Worm (Caenorhabditis elegans) whole organism, L4 larva: ENCODE data around the gene T25G12.6.
A peak's percentile ranks its signal among the peaks of the same experiment; 100 is the strongest.

Source experiments
- F44E2.7 ChIP-seq: fragments of 200-800 bp; sonication (Bioruptor generic); IDR thresholded peaks from 2 replicates; pipeline ENCODE4 v2.1.2; 2022; ENCODE audit warnings: missing genetic modification characterization, missing compliant biosample characterization
- F49E8.2 ChIP-seq: sonication (generic microtip); optimal IDR thresholded peaks from 2 replicates; lab custom pipeline; 2016; ENCODE audit warnings: missing compliant biosample characterization, mild to moderate bottlenecking, missing genetic modification characterization, borderline replicate concordance
- T20F7.1 ChIP-seq: fragments of 200-800 bp; sonication (Bioruptor generic); optimal IDR thresholded peaks from 2 replicates; lab custom pipeline; 2018; ENCODE audit warnings: mild to moderate bottlenecking, missing genetic modification characterization, missing compliant biosample characterization
- T26A8.4 ChIP-seq: fragments of 200-800 bp; sonication (Bioruptor generic); IDR thresholded peaks from 2 replicates; pipeline ENCODE4 v1.3.6; 2022; ENCODE audit warnings: missing genetic modification characterization, missing compliant biosample characterization
- Y5F2A.4 ChIP-seq: fragments of 200-800 bp; sonication (Bioruptor generic); optimal IDR thresholded peaks from 2 replicates; lab custom pipeline; 2018; ENCODE audit warnings: mild to moderate bottlenecking, missing genetic modification characterization, missing compliant biosample characterization
- aha-1 ChIP-seq: fragments of 150-350 bp; peaks from one replicate; lab custom pipeline; 2014; ENCODE audit warnings: missing biosample characterization, missing genetic modification characterization
- ceh-20 ChIP-seq: fragments of 200-800 bp; sonication (Bioruptor generic); IDR thresholded peaks from 2 replicates; pipeline ENCODE4 v1.3.6; 2022; ENCODE audit warnings: missing genetic modification reagents, missing genetic modification characterization, missing compliant biosample characterization
- ceh-28 ChIP-seq: fragments of 150-350 bp; optimal IDR thresholded peaks from 2 replicates; lab custom pipeline; 2014; ENCODE audit warnings: missing biosample characterization, missing genetic modification reagents, missing genetic modification characterization
- ceh-62 ChIP-seq: sonication (generic microtip); optimal IDR thresholded peaks from 2 replicates; lab custom pipeline; 2017; ENCODE audit warnings: missing biosample characterization, missing genetic modification characterization
- daf-12 ChIP-seq: fragments of 150-350 bp; optimal IDR thresholded peaks from 2 replicates; lab custom pipeline; 2014; ENCODE audit warnings: missing biosample characterization, missing genetic modification reagents, missing genetic modification characterization
- dmd-9 ChIP-seq: fragments of 200-800 bp; sonication (Bioruptor generic); IDR thresholded peaks from 2 replicates; pipeline ENCODE4 v1.3.6; 2022; ENCODE audit warnings: missing genetic modification reagents, missing genetic modification characterization, missing compliant biosample characterization
- duxl-1 ChIP-seq: sonication (generic microtip); optimal IDR thresholded peaks from 2 replicates; lab custom pipeline; 2016; ENCODE audit warnings: mild to moderate bottlenecking, missing genetic modification characterization, moderate library complexity, missing compliant biosample characterization; ENCODE audit not compliant: poor library complexity
- dve-1 ChIP-seq: sonication (generic microtip); optimal IDR thresholded peaks from 2 replicates; lab custom pipeline; 2017; ENCODE audit warnings: antibody characterized with exemption, mild to moderate bottlenecking, missing genetic modification characterization, missing compliant biosample characterization; ENCODE audit not compliant: insufficient read depth
- egl-27 ChIP-seq: sonication (generic microtip); optimal IDR thresholded peaks from 3 replicates; lab custom pipeline; 2017; ENCODE audit warnings: missing biosample characterization, missing genetic modification reagents, missing genetic modification characterization
- fos-1 ChIP-seq: fragments of 150-350 bp; optimal IDR thresholded peaks from 2 replicates; lab custom pipeline; 2014; ENCODE audit warnings: missing biosample characterization, missing genetic modification characterization
- hlh-11 ChIP-seq: fragments of 200-800 bp; sonication (Bioruptor generic); optimal IDR thresholded peaks from 2 replicates; lab custom pipeline; 2018; ENCODE audit warnings: mild to moderate bottlenecking, missing genetic modification characterization, missing compliant biosample characterization
- hlh-30 ChIP-seq: sonication (generic microtip); optimal IDR thresholded peaks from 2 replicates; lab custom pipeline; 2017; ENCODE audit warnings: antibody characterized with exemption, mild to moderate bottlenecking, missing genetic modification characterization, missing compliant biosample characterization; ENCODE audit not compliant: insufficient read depth
- hmg-1.1 ChIP-seq: fragments of 200-800 bp; sonication (Bioruptor generic); IDR thresholded peaks from 2 replicates; pipeline ENCODE4 v1.3.6; 2022; ENCODE audit warnings: missing genetic modification reagents, missing genetic modification characterization, missing compliant biosample characterization
- lin-38 ChIP-seq: fragments of 200-800 bp; sonication (Bioruptor generic); IDR thresholded peaks from 2 replicates; pipeline ENCODE4 v1.3.6; 2022; ENCODE audit warnings: missing genetic modification reagents, missing genetic modification characterization, missing compliant biosample characterization
- lin-39 ChIP-seq: fragments of 150-350 bp; optimal IDR thresholded peaks from 2 replicates; lab custom pipeline; 2014; ENCODE audit warnings: missing biosample characterization, missing genetic modification reagents, missing genetic modification characterization
- madf-5 ChIP-seq, 2 experiments: fragments of 200-800 bp; sonication (Bioruptor generic); IDR thresholded peaks; 2 replicates each; pipeline ENCODE4 v1.3.6; 2022; ENCODE audit warnings: missing compliant biosample characterization in 2 of 2, missing genetic modification characterization in 2 of 2
- mdl-1 ChIP-seq, 2 experiments: fragments of 150-350 bp in 1 of 2; sonication (generic microtip) in 1 of 2; optimal IDR thresholded peaks; 2 replicates each; lab custom pipeline; 2014 to 2017; ENCODE audit warnings: missing biosample characterization in 2 of 2, missing genetic modification characterization in 2 of 2
- mes-2 ChIP-seq: sonication (generic microtip); optimal IDR thresholded peaks from 2 replicates; lab custom pipeline; 2016; ENCODE audit warnings: missing genotype, mild to moderate bottlenecking, missing genetic modification characterization, missing compliant biosample characterization; ENCODE audit not compliant: poor library complexity, severe bottlenecking
- nhr-237 ChIP-seq: sonication (generic microtip); optimal IDR thresholded peaks from 2 replicates; lab custom pipeline; 2017; ENCODE audit warnings: missing biosample characterization, missing genetic modification characterization
- nhr-25 ChIP-seq: sonication (generic microtip); optimal IDR thresholded peaks from 2 replicates; lab custom pipeline; 2017; ENCODE audit warnings: missing genetic modification characterization, mild to moderate bottlenecking, missing compliant biosample characterization, antibody characterized with exemption, moderate library complexity, borderline replicate concordance; ENCODE audit not compliant: insufficient read depth
- nhr-28 ChIP-seq: fragments of 150-350 bp; optimal IDR thresholded peaks from 2 replicates; lab custom pipeline; 2014; ENCODE audit warnings: missing biosample characterization, missing genetic modification characterization
- nhr-41 ChIP-seq: fragments of 200-800 bp; sonication (Bioruptor generic); IDR thresholded peaks from 2 replicates; pipeline ENCODE4 v1.3.6; 2022; ENCODE audit warnings: missing genetic modification reagents, missing genetic modification characterization, missing compliant biosample characterization
- nhr-77 ChIP-seq: fragments of 150-350 bp; optimal IDR thresholded peaks from 2 replicates; lab custom pipeline; 2014; ENCODE audit warnings: missing biosample characterization, missing genetic modification characterization
- rbr-2 ChIP-seq: sonication (generic microtip); optimal IDR thresholded peaks from 2 replicates; lab custom pipeline; 2016; ENCODE audit warnings: missing genotype, missing genetic modification characterization, missing compliant biosample characterization
- set-16 ChIP-seq: fragments of 200-800 bp; sonication (Bioruptor generic); IDR thresholded peaks from 2 replicates; pipeline ENCODE4 v1.3.6; 2022; ENCODE audit warnings: missing genetic modification reagents, missing genetic modification characterization, missing compliant biosample characterization
- spr-1 ChIP-seq: sonication (generic microtip); optimal IDR thresholded peaks from 2 replicates; lab custom pipeline; 2016; ENCODE audit warnings: mild to moderate bottlenecking, missing genetic modification characterization, missing compliant biosample characterization
- tra-1 ChIP-seq: fragments of 200-800 bp; sonication (Bioruptor generic); IDR thresholded peaks from 2 replicates; pipeline ENCODE4 v1.3.6; 2022; ENCODE audit warnings: missing genetic modification reagents, missing genetic modification characterization, missing compliant biosample characterization
- unc-62 ChIP-seq, 3 experiments: fragments of 150-350 bp in 1 of 3; sonication (generic microtip); optimal IDR thresholded peaks in 2 of 3; peaks in 1 of 3; 1 replicate in 1 of 3; 2 replicates in 2 of 3; lab custom pipeline; 2014 to 2017; ENCODE audit warnings: missing biosample characterization in 3 of 3, missing genetic modification characterization in 3 of 3, missing genetic modification reagents in 3 of 3, missing genotype in 1 of 3
- vab-7 ChIP-seq: fragments of 200-800 bp; sonication (Bioruptor generic); IDR thresholded peaks from 2 replicates; pipeline ENCODE4 v1.3.6; 2022; ENCODE audit warnings: missing genetic modification reagents, missing genetic modification characterization, missing compliant biosample characterization
- zfp-2 ChIP-seq: sonication (generic microtip); optimal IDR thresholded peaks from 2 replicates; lab custom pipeline; 2016; ENCODE audit warnings: mild to moderate bottlenecking, missing genetic modification characterization, missing compliant biosample characterization
- ztf-11 ChIP-seq: fragments of 150-350 bp; optimal IDR thresholded peaks from 2 replicates; lab custom pipeline; 2014; ENCODE audit warnings: missing biosample characterization, missing genetic modification characterization
- ztf-7 ChIP-seq: fragments of 150-350 bp; optimal IDR thresholded peaks from 2 replicates; lab custom pipeline; 2014; ENCODE audit warnings: missing biosample characterization, missing genetic modification characterization

T25G12.6 gene

ce11 chrX:17235749-17236561, 5.9 kb upstream of the T25G12.6 start, which contains the start of gene dhs-30 (continued):
- TF ChIP-seq T20F7.1 (GFP tag; lab: Kevin White, UChicago): no peak
- no peak for TF ChIP-seq ceh-28
- TF ChIP-seq unc-62 (GFP tag; optimal IDR thresholded peaks at IDR 0.05 in 1 of 2; lab: Kevin White, UChicago): peak in 1 of 2 experiments; percentile 87
- no peak for TF ChIP-seq unc-62 (tag; optimal IDR thresholded peaks at IDR 0.05; lab: Kevin White, UChicago)
- no peak for TF ChIP-seq madf-5 (GFP tag; IDR thresholded peaks at IDR 0.05; lab: Robert Waterston, UW)
- no peak for TF ChIP-seq lin-38 (GFP tag; lab: Robert Waterston, UW)
- TF ChIP-seq hlh-30 (tag; lab: Kevin White, UChicago): peak; percentile 43
- no peak for TF ChIP-seq rbr-2 (tag; lab: Kevin White, UChicago)
- TF ChIP-seq nhr-28 (tag; lab: Kevin White, UChicago): peak; percentile 52
- TF ChIP-seq mdl-1 (tag; optimal IDR thresholded peaks at IDR 0.05; lab: Kevin White, UChicago): peak in 1 of 2 experiments; percentile 57
- TF ChIP-seq F49E8.2 (tag; lab: Kevin White, UChicago): no peak

ce11 chrX:17234988-17235387, 5.0 kb upstream of the T25G12.6 start:
- TF ChIP-seq aha-1 (tag; lab: Kevin White, UChicago) (peak; percentile 99), dmd-9 (GFP tag; lab: Robert Waterston, UW) (no peak), vab-7 (GFP tag; lab: Robert Waterston, UW) (no peak), nhr-237 (tag; lab: Kevin White, UChicago) (no peak), nhr-41 (GFP tag; lab: Robert Waterston, UW) (no peak)

- peak; percentile 27; the same call in 1 of the 2 replicates for TF ChIP-seq lin-38 (GFP tag; lab: Robert Waterston, UW)
These were observed 3.2 kb upstream of the T25G12.6 start for ce11 chrX:17233248-17233647.

- TF ChIP-seq aha-1 (tag; lab: Kevin White, UChicago) (no peak), rbr-2 (tag; lab: Kevin White, UChicago) (no peak), fos-1 (tag; lab: Kevin White, UChicago) (no peak), T26A8.4 (no peak), ztf-11 (tag; lab: Kevin White, UChicago) (no peak), hlh-11 (no peak), spr-1 (tag; lab: Kevin White, UChicago) (no peak), zfp-2 (tag; lab: Kevin White, UChicago) (no peak), daf-12 (tag; lab: Kevin White, UChicago) (no peak), egl-27 (no peak), tra-1 (GFP tag; lab: Robert Waterston, UW) (no peak), set-16 (no peak), lin-39 (tag; lab: Kevin White, UChicago) (no peak), nhr-77 (tag; lab: Kevin White, UChicago) (no peak), nhr-25 (tag; lab: Kevin White, UChicago) (no peak), duxl-1 (tag; lab: Kevin White, UChicago) (no peak)
These were observed 1.3 kb upstream of the T25G12.6 start, which contains the start of gene T25G12.3 for ce11 chrX:17231348-17231747. Gene T25G12.3 (plus strand): TSS chrX:17231648.

ce11 chrX:17227376-17227775, 2.6 kb downstream of the T25G12.6 start:
- no peak for TF ChIP-seq mdl-1 (tag; optimal IDR thresholded peaks at IDR 0.05; lab: Kevin White, UChicago)
- TF ChIP-seq aha-1 (tag; lab: Kevin White, UChicago): peak; percentile 6
- no peak for TF ChIP-seq lin-38 (GFP tag; lab: Robert Waterston, UW)
- no peak for TF ChIP-seq vab-7 (GFP tag; lab: Robert Waterston, UW)
- TF ChIP-seq ztf-7 (tag; lab: Kevin White, UChicago): no peak
- no peak for TF ChIP-seq egl-27
- peak in 1 of 2 experiments; percentile 97 for TF ChIP-seq unc-62 (GFP tag; optimal IDR thresholded peaks at IDR 0.05 in 1 of 2; lab: Kevin White, UChicago)
- no peak for TF ChIP-seq unc-62 (tag; optimal IDR thresholded peaks at IDR 0.05; lab: Kevin White, UChicago)
- TF ChIP-seq ceh-20 (GFP tag; lab: Robert Waterston, UW): no peak
- no peak for TF ChIP-seq F44E2.7 (GFP tag; lab: Robert Waterston, UW)
- TF ChIP-seq hmg-1.1: no peak
- no peak for TF ChIP-seq dve-1 (tag; lab: Kevin White, UChicago)
- TF ChIP-seq Y5F2A.4 (GFP tag; lab: Kevin White, UChicago): no peak
- TF ChIP-seq mes-2 (tag; lab: Kevin White, UChicago): no peak
- TF ChIP-seq ceh-62 (tag; lab: Kevin White, UChicago): no peak
